Worm (Caenorhabditis elegans) whole organism, late embryonic: ENCODE results near the gene cyp-33C5.

Source experiments
- K02D7.2 ChIP-seq: sonication (generic microtip); optimal IDR thresholded peaks from 2 replicates; lab custom pipeline; 2017; ENCODE audit warnings: mild to moderate bottlenecking, missing genetic modification characterization, missing compliant biosample characterization
- T23F11.4 ChIP-seq: fragments of 200-800 bp; sonication (Bioruptor generic); optimal IDR thresholded peaks from 2 replicates; lab custom pipeline; 2018; ENCODE audit warnings: mild to moderate bottlenecking, missing genetic modification characterization, missing compliant biosample characterization
- ahr-1 ChIP-seq: sonication (generic microtip); optimal IDR thresholded peaks from 2 replicates; lab custom pipeline; 2016; ENCODE audit warnings: missing genetic modification characterization, missing compliant biosample characterization
- ama-1 ChIP-seq: fragments of 150-350 bp; optimal IDR thresholded peaks from 2 replicates; lab custom pipeline; 2014
- ceh-22 ChIP-seq: sonication (generic microtip); optimal IDR thresholded peaks from 2 replicates; lab custom pipeline; 2017; ENCODE audit warnings: missing biosample characterization, missing genetic modification characterization
- ceh-45 ChIP-seq: fragments of 200-800 bp; sonication (Bioruptor generic); IDR thresholded peaks from 2 replicates; pipeline ENCODE4 v1.3.6; 2022; ENCODE audit warnings: missing genetic modification reagents, missing genetic modification characterization, missing compliant biosample characterization
- ceh-48 ChIP-seq: sonication (generic microtip); optimal IDR thresholded peaks from 2 replicates; lab custom pipeline; 2016; ENCODE audit warnings: missing genetic modification characterization, inconsistent platforms, missing compliant biosample characterization
- ceh-9 ChIP-seq: sonication (generic microtip); optimal IDR thresholded peaks from 2 replicates; lab custom pipeline; 2016; ENCODE audit warnings: mild to moderate bottlenecking, missing genetic modification characterization, inconsistent platforms, missing compliant biosample characterization
- che-1 ChIP-seq: sonication (generic microtip); optimal IDR thresholded peaks from 2 replicates; lab custom pipeline; 2016; ENCODE audit warnings: mild to moderate bottlenecking, missing genetic modification characterization, missing compliant biosample characterization
- pqm-1 ChIP-seq: sonication (generic microtip); optimal IDR thresholded peaks from 2 replicates; lab custom pipeline; 2016; ENCODE audit warnings: missing genetic modification characterization, missing compliant biosample characterization
- unc-86 ChIP-seq: sonication (generic microtip); optimal IDR thresholded peaks from 2 replicates; lab custom pipeline; 2016; ENCODE audit warnings: missing genetic modification characterization, missing compliant biosample characterization

DNA sequence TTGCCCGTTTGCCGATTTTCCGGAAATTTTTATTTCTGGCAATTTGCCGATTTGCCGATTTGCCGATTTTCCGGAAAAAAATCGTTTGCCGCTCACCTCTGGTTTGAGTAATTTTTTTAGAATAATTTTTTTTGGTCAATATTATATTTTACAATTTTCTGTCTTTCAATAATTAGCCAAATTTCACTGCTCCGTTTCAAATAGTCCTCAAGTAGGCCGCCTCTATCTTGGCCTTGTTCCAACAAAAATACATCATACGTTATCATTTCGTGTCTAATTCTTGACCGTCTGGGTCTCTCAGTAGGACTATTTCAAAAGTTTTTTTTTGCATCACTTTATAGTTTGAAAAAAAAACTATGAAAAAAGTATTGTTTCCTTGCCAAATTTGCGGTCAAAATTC, 47.4 kb downstream of the cyp-33C5 start, which contains the start of gene nhr-115:
- TF ChIP-seq K02D7.2 (tag; lab: Kevin White, UChicago) (no peak), unc-86 (tag; lab: Kevin White, UChicago) (no peak), ceh-22 (tag; lab: Kevin White, UChicago) (no peak), ceh-48 (tag; lab: Kevin White, UChicago) (no peak), ceh-9 (tag; lab: Kevin White, UChicago) (no peak), ahr-1 (tag; lab: Kevin White, UChicago) (no peak), ceh-45 (no peak), T23F11.4 (GFP tag; lab: Kevin White, UChicago) (no peak), ama-1 (no peak), che-1 (tag; lab: Kevin White, UChicago) (no peak), pqm-1 (tag; lab: Kevin White, UChicago) (no peak)
